Fruit fly (Drosophila melanogaster): ENCODE data around the gene CG31523.

DNA sequence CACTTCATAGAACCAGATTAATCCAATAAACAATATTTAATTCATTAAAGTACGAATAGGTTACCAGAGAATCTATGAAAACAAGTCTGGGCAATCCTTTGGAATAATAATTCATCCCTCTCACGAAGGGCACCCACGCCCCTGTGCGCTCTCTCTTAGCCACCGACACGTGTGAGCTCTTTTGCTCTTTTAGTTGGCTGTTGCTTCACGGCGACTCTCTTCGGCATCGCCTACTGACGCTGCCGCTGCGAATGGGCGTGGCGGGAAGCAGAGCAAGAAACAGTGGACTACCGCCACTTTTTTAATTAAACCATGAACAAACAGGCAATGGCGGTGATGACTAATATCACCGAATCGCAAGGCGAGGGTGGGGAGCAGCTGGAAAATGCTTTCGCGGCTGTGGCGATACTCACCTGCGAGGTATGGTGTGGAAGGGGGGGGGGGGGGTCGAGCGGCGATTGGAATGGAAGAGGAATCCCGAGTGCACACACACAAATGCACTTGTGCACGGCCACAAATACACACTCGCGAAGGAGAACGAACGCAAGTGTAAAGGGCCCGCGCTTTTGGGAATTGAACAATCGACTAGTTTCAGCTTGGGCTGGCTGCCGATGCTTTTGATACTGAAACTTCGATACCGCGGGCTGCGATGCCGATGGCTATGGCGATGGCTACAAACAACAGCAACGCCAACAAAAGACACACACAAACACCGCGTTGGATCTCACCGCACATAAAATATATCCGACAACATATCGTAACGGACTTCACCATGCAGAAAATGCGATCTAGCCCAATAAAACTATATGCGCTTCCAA lies 578 bp downstream of the CG31523 start:
- no peak for TF ChIP-seq usp (GFP tag; optimal IDR thresholded peaks at IDR 0.05)
- no peak for TF ChIP-seq psq (optimal IDR thresholded peaks at IDR 0.05)

Measured in whole organism.